Fruit fly (Drosophila melanogaster) Kc167 (cell line): ENCODE measurements around the gene ppk.

Experiments
- Myc ChIP-seq: fragments of >200 bp; optimal IDR thresholded peaks from 2 replicates; lab custom pipeline; 2017; ENCODE audit warnings: missing external identifiers
- h ChIP-seq: fragments of >200 bp; optimal IDR thresholded peaks from 3 replicates; lab custom pipeline; 2018; ENCODE audit warnings: missing external identifiers
- psq ChIP-seq: fragments of >200 bp; optimal IDR thresholded peaks from 2 replicates; lab custom pipeline; 2017; ENCODE audit warnings: missing external identifiers
- ttk ChIP-seq: sonication (Bioruptor generic); optimal IDR thresholded peaks from 2 replicates; lab custom pipeline; 2017; ENCODE audit warnings: missing external identifiers

DNA sequence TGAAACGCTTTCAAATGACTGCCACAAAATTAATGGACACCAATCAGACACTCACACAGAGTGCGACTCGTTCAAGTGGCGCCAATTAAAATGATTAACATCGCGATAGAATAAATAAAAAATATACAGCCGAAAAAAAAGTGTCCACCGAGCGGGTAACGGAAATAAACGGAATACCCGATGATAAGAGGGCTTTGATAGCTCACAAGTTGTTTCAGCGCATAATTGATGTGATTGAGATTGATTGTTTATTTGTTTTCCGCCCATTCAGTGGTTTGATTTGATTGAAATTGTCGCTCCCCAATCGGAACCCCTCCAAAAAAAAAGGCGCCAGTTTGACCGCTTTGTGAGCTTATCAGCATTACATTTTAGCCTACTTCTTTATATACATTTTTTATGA is 22.6 kb upstream of the ppk start:
- TF ChIP-seq psq (lab: Kevin White, UChicago) (no peak), ttk (lab: Kevin White, UChicago) (no peak), h (lab: Kevin White, UChicago) (no peak), Myc (no peak)
